Fruit fly (Drosophila melanogaster) whole organism, adult: ENCODE data around the gene CG14100.

Experiments
- CG11617 ChIP-seq: fragments of 200-800 bp; sonication (Bioruptor generic); optimal IDR thresholded peaks from 2 replicates; lab custom pipeline; 2017; ENCODE audit warnings: mild to moderate bottlenecking, missing biosample characterization, missing genetic modification reagents, missing genetic modification characterization
- CG12768 ChIP-seq: fragments of 200-800 bp; sonication (Bioruptor generic); optimal IDR thresholded peaks from 2 replicates; lab custom pipeline; 2017; ENCODE audit warnings: missing biosample characterization, missing genetic modification characterization, mild to moderate bottlenecking, moderate library complexity, missing genetic modification reagents
- CG14711 ChIP-seq: fragments of 200-800 bp; sonication (Bioruptor generic); optimal IDR thresholded peaks from 2 replicates; lab custom pipeline; 2018; ENCODE audit warnings: missing biosample characterization, mild to moderate bottlenecking, missing genetic modification characterization, moderate library complexity
- CG1620 ChIP-seq: fragments of 200-800 bp; sonication (Bioruptor generic); optimal IDR thresholded peaks from 2 replicates; lab custom pipeline; 2016; ENCODE audit warnings: missing biosample characterization, missing genetic modification characterization
- CG33017 ChIP-seq: fragments of 200-800 bp; sonication (Bioruptor generic); optimal IDR thresholded peaks from 2 replicates; lab custom pipeline; 2018; ENCODE audit warnings: missing biosample characterization, mild to moderate bottlenecking, missing genetic modification characterization, moderate library complexity
- CG7045 ChIP-seq: fragments of 200-800 bp; sonication (Bioruptor generic); optimal IDR thresholded peaks from 2 replicates; lab custom pipeline; 2017; ENCODE audit warnings: missing biosample characterization, mild to moderate bottlenecking, missing genetic modification characterization
- CG7101 ChIP-seq: fragments of 200-800 bp; sonication (Bioruptor generic); optimal IDR thresholded peaks from 2 replicates; lab custom pipeline; 2018; ENCODE audit warnings: missing biosample characterization, mild to moderate bottlenecking, missing genetic modification characterization, moderate library complexity
- Hr96 ChIP-seq: fragments of 200-800 bp; sonication (Bioruptor generic); optimal IDR thresholded peaks from 2 replicates; lab custom pipeline; 2016; ENCODE audit warnings: missing biosample characterization, missing genetic modification characterization
- ovo ChIP-seq: fragments of 200-800 bp; sonication (Bioruptor generic); optimal IDR thresholded peaks from 2 replicates; lab custom pipeline; 2016; ENCODE audit warnings: missing biosample characterization, missing genetic modification characterization
- pad ChIP-seq: fragments of 200-800 bp; sonication (Bioruptor generic); optimal IDR thresholded peaks from 3 replicates; lab custom pipeline; 2017; ENCODE audit warnings: missing biosample characterization, missing genetic modification characterization, mild to moderate bottlenecking, moderate library complexity, missing genetic modification reagents
- tj ChIP-seq: fragments of 200-800 bp; sonication (Bioruptor generic); optimal IDR thresholded peaks from 3 replicates; lab custom pipeline; 2017; ENCODE audit warnings: missing biosample characterization, mild to moderate bottlenecking, missing genetic modification characterization, moderate library complexity
- toe ChIP-seq: fragments of 200-800 bp; sonication (Bioruptor generic); optimal IDR thresholded peaks from 2 replicates; lab custom pipeline; 2016; ENCODE audit warnings: missing biosample characterization, missing genetic modification characterization

DNA sequence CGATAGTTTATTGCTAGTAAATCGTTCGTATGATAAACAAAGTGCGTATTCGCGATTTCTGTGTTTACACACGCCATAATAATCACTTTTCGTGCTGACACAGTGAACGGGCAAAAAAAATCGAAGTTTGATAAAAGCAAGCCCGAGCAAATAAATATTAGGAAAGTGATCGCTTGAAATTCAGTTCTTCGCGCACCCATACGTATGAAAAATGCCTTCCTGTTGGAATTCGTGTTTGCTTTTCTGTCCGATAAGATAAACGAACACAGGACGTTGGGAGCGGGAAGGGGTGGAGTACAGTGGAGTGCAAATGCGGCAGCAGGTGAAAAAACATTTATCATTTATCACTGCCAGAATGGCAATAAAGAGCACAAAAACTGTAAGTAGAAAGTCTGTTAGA is 40.4 kb upstream of the CG14100 start:
- TF ChIP-seq toe (GFP tag; lab: Kevin White, UChicago) = no peak
- TF ChIP-seq Hr96 (GFP tag; lab: Kevin White, UChicago) = peak; percentile 28
- TF ChIP-seq CG7101 (tag; lab: Kevin White, UChicago) = peak; percentile 16
- TF ChIP-seq CG11617 (GFP tag; lab: Kevin White, UChicago) = peak; percentile 60
- peak; percentile 48 for TF ChIP-seq CG7045
- peak; percentile 38 for TF ChIP-seq ovo (GFP tag; lab: Kevin White, UChicago)
- TF ChIP-seq pad (GFP tag; lab: Kevin White, UChicago) = peak; percentile 5
- TF ChIP-seq CG33017 (tag; lab: Kevin White, UChicago) = peak; percentile 48
- TF ChIP-seq CG12768 = peak; percentile 77
- peak; percentile 30 for TF ChIP-seq tj (GFP tag; lab: Kevin White, UChicago)
- TF ChIP-seq CG1620 (GFP tag; lab: Kevin White, UChicago) = no peak
- TF ChIP-seq CG14711 (tag; lab: Kevin White, UChicago) = peak; percentile 6
